Fruit fly (Drosophila melanogaster) whole organism, pupa: ENCODE data around the gene ATPsyndelta.

Experiments
- CG10348 ChIP-seq: fragments of 200-800 bp; sonication (Bioruptor generic); IDR thresholded peaks from 2 replicates; pipeline ENCODE4 v1.3.6; 2022; ENCODE audit warnings: missing biosample characterization, missing genetic modification characterization
- CG12605 ChIP-seq: fragments of 200-800 bp; sonication (Bioruptor generic); IDR thresholded peaks from 2 replicates; pipeline ENCODE4 v1.3.6; 2022; ENCODE audit warnings: missing biosample characterization, missing genetic modification characterization
- CG13204 ChIP-seq: fragments of 200-800 bp; sonication (Bioruptor generic); optimal IDR thresholded peaks from 2 replicates; lab custom pipeline; 2018; ENCODE audit warnings: missing biosample characterization, mild to moderate bottlenecking, missing genetic modification characterization, moderate library complexity
- CG14655 ChIP-seq: fragments of 200-800 bp; sonication (Bioruptor generic); optimal IDR thresholded peaks from 3 replicates; lab custom pipeline; 2017; ENCODE audit warnings: mild to moderate bottlenecking, missing biosample characterization, missing genetic modification reagents, missing genetic modification characterization
- CG15710 ChIP-seq: fragments of 200-800 bp; sonication (Bioruptor generic); optimal IDR thresholded peaks from 2 replicates; lab custom pipeline; 2018; ENCODE audit warnings: missing biosample characterization, mild to moderate bottlenecking, missing genetic modification characterization, moderate library complexity
- CG17806 ChIP-seq: fragments of 200-800 bp; sonication (Bioruptor generic); optimal IDR thresholded peaks from 2 replicates; lab custom pipeline; 2018; ENCODE audit warnings: missing biosample characterization, mild to moderate bottlenecking, missing genetic modification characterization, moderate library complexity
- CG32121 ChIP-seq: fragments of 200-800 bp; sonication (Bioruptor generic); IDR thresholded peaks from 2 replicates; pipeline ENCODE4 v1.3.6; 2022; ENCODE audit warnings: missing biosample characterization, missing genetic modification characterization
- CG34367 ChIP-seq: fragments of 200-800 bp; sonication (Bioruptor generic); optimal IDR thresholded peaks from 2 replicates; lab custom pipeline; 2018; ENCODE audit warnings: missing biosample characterization, mild to moderate bottlenecking, missing genetic modification characterization
- CG4496 ChIP-seq: fragments of 200-800 bp; sonication (Bioruptor generic); IDR thresholded peaks from 3 replicates; pipeline ENCODE4 v1.3.6; 2022; ENCODE audit warnings: missing biosample characterization, missing genetic modification characterization
- CG8159 ChIP-seq: fragments of 200-800 bp; sonication (Bioruptor generic); optimal IDR thresholded peaks from 3 replicates; lab custom pipeline; 2018; ENCODE audit warnings: missing biosample characterization, mild to moderate bottlenecking, missing genetic modification characterization, moderate library complexity
- CG8301 ChIP-seq: fragments of 200-800 bp; sonication (Bioruptor generic); optimal IDR thresholded peaks from 2 replicates; lab custom pipeline; 2018; ENCODE audit warnings: missing biosample characterization, mild to moderate bottlenecking, missing genetic modification characterization
- CG9948 ChIP-seq: fragments of 200-800 bp; sonication (Bioruptor generic); optimal IDR thresholded peaks from 2 replicates; lab custom pipeline; 2018; ENCODE audit warnings: missing biosample characterization, mild to moderate bottlenecking, missing genetic modification characterization, moderate library complexity
- D1 ChIP-seq: fragments of 200-800 bp; sonication (Bioruptor generic); optimal IDR thresholded peaks from 2 replicates; lab custom pipeline; 2018; ENCODE audit warnings: missing biosample characterization, mild to moderate bottlenecking, missing genetic modification characterization, moderate library complexity
- EcR ChIP-seq: fragments of 200-800 bp; sonication (Bioruptor generic); optimal IDR thresholded peaks from 3 replicates; lab custom pipeline; 2019; ENCODE audit warnings: missing biosample characterization, missing genetic modification characterization, mild to moderate bottlenecking, moderate library complexity, missing genetic modification reagents
- Ets98B ChIP-seq: fragments of 200-800 bp; sonication (Bioruptor generic); IDR thresholded peaks from 2 replicates; pipeline ENCODE4 v1.3.6; 2022; ENCODE audit warnings: missing biosample characterization, missing genetic modification characterization
- Pif1A ChIP-seq: fragments of 200-800 bp; sonication (Bioruptor generic); optimal IDR thresholded peaks from 3 replicates; lab custom pipeline; 2016; ENCODE audit warnings: missing biosample characterization, missing genetic modification characterization
- Pif1B ChIP-seq: fragments of 200-800 bp; sonication (Bioruptor generic); optimal IDR thresholded peaks from 3 replicates; lab custom pipeline; 2016; ENCODE audit warnings: missing biosample characterization, missing genetic modification characterization
- Snoo ChIP-seq: fragments of 200-800 bp; sonication (Bioruptor generic); optimal IDR thresholded peaks from 3 replicates; lab custom pipeline; 2017; ENCODE audit warnings: missing biosample characterization, mild to moderate bottlenecking, missing genetic modification characterization, inconsistent platforms
- fd96Ca ChIP-seq: fragments of 200-800 bp; sonication (Bioruptor generic); IDR thresholded peaks from 3 replicates; pipeline ENCODE4 v1.3.6; 2022; ENCODE audit warnings: missing biosample characterization, missing genetic modification characterization
- gl ChIP-seq: fragments of 200-800 bp; sonication (Bioruptor generic); optimal IDR thresholded peaks from 2 replicates; lab custom pipeline; 2018; ENCODE audit warnings: missing biosample characterization, mild to moderate bottlenecking, missing genetic modification characterization
- rn ChIP-seq: fragments of 200-800 bp; sonication (Bioruptor generic); IDR thresholded peaks from 2 replicates; pipeline ENCODE4 v1.3.6; 2022; ENCODE audit warnings: missing biosample characterization, missing genetic modification characterization

ATPsyndelta gene

dm6 chrX:10242883-10243282 is 30.1 kb downstream of the ATPsyndelta start:
- TF ChIP-seq D1 (tag; lab: Kevin White, UChicago) (no peak), CG4496 (no peak)

- TF ChIP-seq fd96Ca (GFP tag; lab: Robert Waterston, UW) (no peak), gl (tag; lab: Kevin White, UChicago) (no peak), CG9948 (tag; lab: Kevin White, UChicago) (no peak), Pif1A (GFP tag; lab: Kevin White, UChicago) (no peak), CG10348 (GFP tag; lab: Robert Waterston, UW) (no peak), Pif1B (no peak), CG15710 (tag; lab: Kevin White, UChicago) (no peak), CG12605 (GFP tag; lab: Robert Waterston, UW) (no peak), CG17806 (no peak), CG13204 (GFP tag; lab: Kevin White, UChicago) (no peak), EcR (GFP tag; lab: Kevin White, UChicago) (no peak), CG32121 (GFP tag; lab: Robert Waterston, UW) (no peak), CG8159 (no peak), CG8301 (tag; lab: Kevin White, UChicago) (no peak), rn (GFP tag; lab: Robert Waterston, UW) (no peak), CG14655 (no peak), Ets98B (GFP tag; lab: Robert Waterston, UW) (no peak), D1 (tag; lab: Kevin White, UChicago) (no peak)
Measured at dm6 chrX:10243540-10243939, 30.8 kb downstream of the ATPsyndelta start.

dm6 chrX:10244763-10245162 is 32.0 kb downstream of the ATPsyndelta start:
- 0 out of 2 replicates have a peak, but pooled peaks have one; percentile 13 for TF ChIP-seq Ets98B (GFP tag; lab: Robert Waterston, UW)
- no peak for TF ChIP-seq gl (tag; lab: Kevin White, UChicago)
- TF ChIP-seq CG14655: peak; percentile 16
- no peak for TF ChIP-seq CG34367 (tag; lab: Kevin White, UChicago)
- TF ChIP-seq CG15710 (tag; lab: Kevin White, UChicago): no peak
- no peak for TF ChIP-seq CG12605 (GFP tag; lab: Robert Waterston, UW)
- no peak for TF ChIP-seq CG8159
- TF ChIP-seq rn (GFP tag; lab: Robert Waterston, UW): no peak
- TF ChIP-seq CG4496: 0 out of 3 replicates have a peak, but pooled peaks have one; percentile 29
- TF ChIP-seq D1 (tag; lab: Kevin White, UChicago): no peak
- no peak for TF ChIP-seq CG17806
- no peak for TF ChIP-seq Snoo (tag; lab: Kevin White, UChicago)
- TF ChIP-seq, all 21 proteins: peak for 3

dm6 chrX:10247366-10247765 is 34.6 kb downstream of the ATPsyndelta start:
- TF ChIP-seq CG15710 (tag; lab: Kevin White, UChicago) (no peak), CG4496 (peak; percentile 33; the same call in 1 of the 3 replicates), CG32121 (GFP tag; lab: Robert Waterston, UW) (peak; percentile 40; the same call in 1 of the 2 replicates), Ets98B (GFP tag; lab: Robert Waterston, UW) (peak; percentile 30; the same call in 1 of the 2 replicates), fd96Ca (GFP tag; lab: Robert Waterston, UW) (peak; percentile 41; the same call in 1 of the 3 replicates)

- no peak for TF ChIP-seq CG4496
- TF ChIP-seq Ets98B (GFP tag; lab: Robert Waterston, UW): no peak
- no peak for TF ChIP-seq CG8159
Measured at dm6 chrX:10250017-10250416, 37.2 kb downstream of the ATPsyndelta start.

- TF ChIP-seq CG8301 (tag; lab: Kevin White, UChicago) (peak; percentile 1), gl (tag; lab: Kevin White, UChicago) (no peak), CG32121 (GFP tag; lab: Robert Waterston, UW) (peak; percentile 27)
- TF ChIP-seq, all 21 proteins: peak for 2
Measured at dm6 chrX:10250659-10251058, 37.9 kb downstream of the ATPsyndelta start.

dm6 chrX:10252745-10253144 is 40.0 kb downstream of the ATPsyndelta start:
- TF ChIP-seq CG4496: peak; percentile 57; the same call in 2 of the 3 replicates
- TF ChIP-seq CG17806: no peak

- TF ChIP-seq CG32121 (GFP tag; lab: Robert Waterston, UW) (no peak), CG8159 (no peak), CG4496 (no peak), Pif1A (GFP tag; lab: Kevin White, UChicago) (no peak), D1 (tag; lab: Kevin White, UChicago) (no peak), rn (GFP tag; lab: Robert Waterston, UW) (no peak), Ets98B (GFP tag; lab: Robert Waterston, UW) (no peak), EcR (GFP tag; lab: Kevin White, UChicago) (no peak), gl (tag; lab: Kevin White, UChicago) (no peak), CG34367 (tag; lab: Kevin White, UChicago) (no peak), CG13204 (GFP tag; lab: Kevin White, UChicago) (no peak), Snoo (tag; lab: Kevin White, UChicago) (no peak), CG15710 (tag; lab: Kevin White, UChicago) (no peak), fd96Ca (GFP tag; lab: Robert Waterston, UW) (no peak), Pif1B (no peak), CG10348 (GFP tag; lab: Robert Waterston, UW) (no peak), CG14655 (no peak)
Measured at dm6 chrX:10256228-10256627, 43.5 kb downstream of the ATPsyndelta start.
